Worm (Caenorhabditis elegans): ENCODE results near the gene ctsa-4.1.

The ctsa-4.1 gene

DNA sequence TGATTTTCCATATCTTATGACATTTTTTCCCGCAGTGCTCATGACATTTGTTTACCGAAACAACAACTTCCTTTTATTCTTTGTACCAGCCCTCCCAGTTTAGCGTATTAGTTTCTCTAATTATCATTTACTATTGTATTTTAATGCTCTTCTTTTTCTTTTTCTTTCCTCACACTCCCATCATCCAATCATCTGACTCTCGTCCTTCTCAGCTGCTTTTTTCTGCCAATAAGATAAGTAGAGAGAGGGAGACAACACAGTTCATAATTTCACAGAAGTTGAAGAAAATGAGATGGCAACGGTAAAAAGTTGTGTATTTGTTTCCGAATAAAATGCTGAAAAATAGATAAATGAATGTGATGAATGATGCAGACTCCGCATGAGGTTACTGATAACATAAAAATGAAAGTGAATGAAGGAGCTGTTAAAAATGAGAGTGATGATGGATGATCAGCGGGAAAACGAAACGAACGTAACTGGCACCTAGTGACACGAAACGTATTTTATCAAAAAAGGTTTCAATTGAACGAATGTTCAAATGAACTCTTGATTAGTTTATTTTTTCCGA, 10.7 kb downstream of the ctsa-4.1 start (continued):
- TF ChIP-seq snpc-4 (tag; optimal IDR thresholded peaks at IDR 0.05) (no peak), ceh-8 (GFP tag; optimal IDR thresholded peaks at IDR 0.05) (no peak)

DNA sequence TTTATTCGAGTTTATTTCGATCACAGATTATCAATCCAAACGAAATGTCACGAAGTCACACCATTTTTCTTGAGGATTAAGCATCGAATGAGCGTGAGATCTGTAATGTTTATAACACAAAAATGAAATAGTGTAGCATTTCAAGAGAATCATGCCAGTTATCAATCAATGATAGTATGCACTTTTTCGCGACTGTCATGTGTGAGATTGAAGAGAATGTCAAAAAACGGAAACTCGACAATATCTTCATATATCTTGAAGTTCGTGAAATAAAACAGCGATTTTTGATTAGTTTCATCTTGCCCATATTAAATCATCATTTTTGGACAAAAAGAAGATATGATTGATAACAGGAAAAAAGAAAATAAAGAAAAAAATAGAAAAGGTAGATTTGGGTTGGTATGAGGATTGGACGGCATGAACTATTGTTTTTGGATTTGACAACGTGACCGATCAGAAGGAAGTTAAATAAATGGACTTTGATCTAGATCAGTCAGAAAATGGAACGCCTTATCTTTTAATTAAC, 12.3 kb downstream of the ctsa-4.1 start:
- no peak for TF ChIP-seq pax-3 (tag; optimal IDR thresholded peaks at IDR 0.05)
- no peak for TF ChIP-seq elt-2 (tag; optimal IDR thresholded peaks at IDR 0.05)
- no peak for TF ChIP-seq lin-39 (tag; optimal IDR thresholded peaks at IDR 0.05)
- TF ChIP-seq alr-1 (tag; optimal IDR thresholded peaks at IDR 0.05; ENCODE audit: borderline replicate concordance) = no peak
- TF ChIP-seq nhr-77 (tag; optimal IDR thresholded peaks at IDR 0.05) = no peak
- TF ChIP-seq elt-3 (tag; optimal IDR thresholded peaks at IDR 0.05) = peak in 4 of 6 experiments; percentile 22 to 62 (median 44)
- no peak for TF ChIP-seq hpl-2 (GFP tag; optimal IDR thresholded peaks at IDR 0.05)
- TF ChIP-seq nhr-71 (tag; optimal IDR thresholded peaks at IDR 0.05) = peak; percentile 54
- no peak for TF ChIP-seq snpc-4 (tag; optimal IDR thresholded peaks at IDR 0.05)
- no peak for TF ChIP-seq nhr-237 (tag; optimal IDR thresholded peaks at IDR 0.05)
- no peak for TF ChIP-seq fkh-4 (tag; optimal IDR thresholded peaks at IDR 0.05; ENCODE audit: borderline replicate concordance)
- no peak for TF ChIP-seq skn-1 (tag; optimal IDR thresholded peaks at IDR 0.05)
- peak; percentile 75 for TF ChIP-seq nhr-85 (tag)
- TF ChIP-seq irx-1 (tag; optimal IDR thresholded peaks at IDR 0.05) = no peak
- TF ChIP-seq snu-23 (GFP tag; optimal IDR thresholded peaks at IDR 0.05) = peak; percentile 27
- no peak for TF ChIP-seq jun-1 (tag; optimal IDR thresholded peaks at IDR 0.05)
- TF ChIP-seq C16A3.4 (tag; optimal IDR thresholded peaks at IDR 0.05) = no peak
- no peak for TF ChIP-seq mef-2 (tag; optimal IDR thresholded peaks at IDR 0.05)
- no peak for TF ChIP-seq aly-2 (tag; optimal IDR thresholded peaks at IDR 0.05)
- peak; percentile 73 for TF ChIP-seq blmp-1 (tag; optimal IDR thresholded peaks at IDR 0.05)
- TF ChIP-seq mab-9 (GFP tag; IDR thresholded peaks at IDR 0.05) = no peak
- TF ChIP-seq ztf-4 (tag; optimal IDR thresholded peaks at IDR 0.05) = no peak
- no peak for TF ChIP-seq Y116A8C.19 (tag; optimal IDR thresholded peaks at IDR 0.05; ENCODE audit: borderline replicate concordance)
- TF ChIP-seq sup-37 (GFP tag; optimal IDR thresholded peaks at IDR 0.05) = no peak
- no peak for TF ChIP-seq zip-4 (GFP tag; optimal IDR thresholded peaks at IDR 0.05)
- TF ChIP-seq rnt-1 (tag; optimal IDR thresholded peaks at IDR 0.05) = no peak
- no peak for TF ChIP-seq vab-15 (tag; optimal IDR thresholded peaks at IDR 0.05)
- no peak for TF ChIP-seq xbp-1 (tag; optimal IDR thresholded peaks at IDR 0.05)
- TF ChIP-seq fos-1 (tag; optimal IDR thresholded peaks at IDR 0.05) = no peak
- TF ChIP-seq pag-3 (tag; optimal IDR thresholded peaks at IDR 0.05; ENCODE audit: borderline replicate concordance, insufficient read depth) = no peak
- TF ChIP-seq lsy-2 (tag; optimal IDR thresholded peaks at IDR 0.05) = no peak
- TF ChIP-seq isw-1 (GFP tag; IDR thresholded peaks at IDR 0.05) = no peak
- no peak for TF ChIP-seq egl-27 (tag; optimal IDR thresholded peaks at IDR 0.05)
- TF ChIP-seq nhr-12 (tag; optimal IDR thresholded peaks at IDR 0.05) = no peak
- no peak for TF ChIP-seq C34B4.2 (tag; optimal IDR thresholded peaks at IDR 0.05)
- no peak for TF ChIP-seq sptf-1 (tag; optimal IDR thresholded peaks at IDR 0.05)
- TF ChIP-seq unc-130 (tag; optimal IDR thresholded peaks at IDR 0.05) = no peak
- no peak for TF ChIP-seq ceh-8 (GFP tag; optimal IDR thresholded peaks at IDR 0.05)
- TF ChIP-seq unc-98 (GFP tag; IDR thresholded peaks at IDR 0.05) = no peak
- TF ChIP-seq tbx-2 (tag; optimal IDR thresholded peaks at IDR 0.05) = peak; percentile 5
- TF ChIP-seq nhr-20 (tag; optimal IDR thresholded peaks at IDR 0.05) = peak; percentile 36
- no peak for TF ChIP-seq efl-1 (optimal IDR thresholded peaks at IDR 0.05)
- no peak for TF ChIP-seq efl-1 (GFP tag; optimal IDR thresholded peaks at IDR 0.05 in 1 of 2)
